Worm (Caenorhabditis elegans): Measurements from ENCODE around the gene K11H12.1.

DNA sequence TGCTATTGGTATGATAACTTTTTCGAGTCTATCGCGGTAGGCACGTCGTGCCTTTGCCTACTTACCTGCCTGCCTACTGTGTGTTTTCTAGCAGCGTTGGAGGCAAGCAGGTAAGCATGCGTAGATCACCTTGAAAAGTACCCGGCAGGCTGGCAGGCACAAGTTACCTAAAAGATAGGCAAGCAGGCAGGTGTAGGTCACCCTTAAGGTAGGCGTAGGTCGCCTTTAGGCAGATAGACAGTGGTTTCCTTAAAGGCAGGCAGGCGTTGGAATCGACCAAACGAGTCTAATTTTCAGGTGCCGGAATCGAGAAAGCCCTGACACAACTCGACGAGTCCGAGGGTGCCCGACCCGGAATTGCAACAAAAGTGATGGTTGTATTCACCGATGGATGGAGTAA, 33.5 kb downstream of the K11H12.1 start:
- TF ChIP-seq sox-4 (tag; optimal IDR thresholded peaks at IDR 0.05) (no peak), nhr-77 (tag; optimal IDR thresholded peaks at IDR 0.05) (no peak), unc-62 (GFP tag; optimal IDR thresholded peaks at IDR 0.05) (no peak), aha-1 (tag; optimal IDR thresholded peaks at IDR 0.05) (no peak), pqm-1 (tag; optimal IDR thresholded peaks at IDR 0.05) (no peak), zag-1 (tag; optimal IDR thresholded peaks at IDR 0.05) (no peak), unc-86 (tag; optimal IDR thresholded peaks at IDR 0.05) (no peak), lin-39 (tag; optimal IDR thresholded peaks at IDR 0.05) (no peak), mab-9 (GFP tag; IDR thresholded peaks at IDR 0.05) (0 out of 2 replicates have a peak, but pooled peaks have one; percentile 29), nhr-28 (tag; optimal IDR thresholded peaks at IDR 0.05) (no peak), skn-1 (tag; optimal IDR thresholded peaks at IDR 0.05) (no peak), lsy-2 (tag; optimal IDR thresholded peaks at IDR 0.05) (no peak), lin-15B (tag; optimal IDR thresholded peaks at IDR 0.05) (no peak)
